Worm (Caenorhabditis elegans): ENCODE results near the gene tag-209.

DNA sequence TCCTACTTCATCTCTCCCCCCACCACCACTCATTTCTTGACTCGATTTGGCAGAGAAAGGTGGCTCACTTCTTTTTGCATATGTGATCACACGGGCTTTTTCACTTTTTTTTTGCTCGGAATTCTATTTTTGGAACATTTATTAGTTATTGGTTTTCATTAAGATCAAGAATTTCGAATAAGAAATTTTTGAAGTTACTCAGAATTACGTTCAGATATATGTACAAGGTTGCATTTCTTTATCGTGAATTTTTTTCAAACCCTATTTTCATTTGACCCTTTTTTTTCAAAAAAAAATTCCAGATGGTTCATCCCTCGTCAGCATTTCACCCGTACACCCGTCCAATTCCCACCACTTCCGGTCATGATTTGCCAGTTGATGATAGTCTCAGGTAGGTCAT lies 18.3 kb downstream of the tag-209 start, which contains the start of gene ceh-62:
- TF ChIP-seq fkh-10 (GFP tag; optimal IDR thresholded peaks at IDR 0.05), result no peak
- TF ChIP-seq mep-1 (tag; optimal IDR thresholded peaks at IDR 0.05), result no peak
- TF ChIP-seq lir-3 (tag; optimal IDR thresholded peaks at IDR 0.05; ENCODE audit: poor library complexity), result no peak
- no peak for TF ChIP-seq nhr-12 (tag; optimal IDR thresholded peaks at IDR 0.05)
- no peak for TF ChIP-seq nhr-237 (tag; optimal IDR thresholded peaks at IDR 0.05)
- no peak for TF ChIP-seq alr-1 (tag; optimal IDR thresholded peaks at IDR 0.05; ENCODE audit: borderline replicate concordance)
- no peak for TF ChIP-seq nhr-28 (tag; optimal IDR thresholded peaks at IDR 0.05)
- no peak for TF ChIP-seq aly-2 (tag; optimal IDR thresholded peaks at IDR 0.05)
- TF ChIP-seq zag-1 (tag; optimal IDR thresholded peaks at IDR 0.05), result no peak
- TF ChIP-seq skn-1 (tag; optimal IDR thresholded peaks at IDR 0.05), result no peak
- TF ChIP-seq elt-2 (tag; optimal IDR thresholded peaks at IDR 0.05), result no peak

Data from whole organism, L1 larva.